Worm (Caenorhabditis elegans) whole organism, L4/young adult: Measurements from ENCODE around the gene W06D11.5.

ENCODE experiments used
- W03F9.2 ChIP-seq: fragments of 150-350 bp; optimal IDR thresholded peaks from 2 replicates; lab custom pipeline; 2014; ENCODE audit warnings: missing biosample characterization, missing genetic modification characterization
- dao-5 ChIP-seq: sonication (generic microtip); optimal IDR thresholded peaks from 2 replicates; lab custom pipeline; 2016; ENCODE audit warnings: missing genotype, missing genetic modification characterization, moderate library complexity, missing compliant biosample characterization
- him-1 ChIP-seq: sonication (generic microtip); optimal IDR thresholded peaks from 2 replicates; lab custom pipeline; 2016; ENCODE audit warnings: missing genotype, missing genetic modification reagents, missing genetic modification characterization, missing compliant biosample characterization

ce11 chrX:12326424-12326823, 26.5 kb downstream of the W06D11.5 start, which contains the start of gene srd-41:
- TF ChIP-seq him-1 (tag; lab: Kevin White, UChicago) (no peak), dao-5 (tag; lab: Kevin White, UChicago) (no peak), W03F9.2 (tag; lab: Kevin White, UChicago) (no peak)
